Worm (Caenorhabditis elegans): ENCODE results near the gene soc-1.
A peak's percentile ranks its signal among the peaks of the same experiment; 100 is the strongest.

soc-1 gene

DNA sequence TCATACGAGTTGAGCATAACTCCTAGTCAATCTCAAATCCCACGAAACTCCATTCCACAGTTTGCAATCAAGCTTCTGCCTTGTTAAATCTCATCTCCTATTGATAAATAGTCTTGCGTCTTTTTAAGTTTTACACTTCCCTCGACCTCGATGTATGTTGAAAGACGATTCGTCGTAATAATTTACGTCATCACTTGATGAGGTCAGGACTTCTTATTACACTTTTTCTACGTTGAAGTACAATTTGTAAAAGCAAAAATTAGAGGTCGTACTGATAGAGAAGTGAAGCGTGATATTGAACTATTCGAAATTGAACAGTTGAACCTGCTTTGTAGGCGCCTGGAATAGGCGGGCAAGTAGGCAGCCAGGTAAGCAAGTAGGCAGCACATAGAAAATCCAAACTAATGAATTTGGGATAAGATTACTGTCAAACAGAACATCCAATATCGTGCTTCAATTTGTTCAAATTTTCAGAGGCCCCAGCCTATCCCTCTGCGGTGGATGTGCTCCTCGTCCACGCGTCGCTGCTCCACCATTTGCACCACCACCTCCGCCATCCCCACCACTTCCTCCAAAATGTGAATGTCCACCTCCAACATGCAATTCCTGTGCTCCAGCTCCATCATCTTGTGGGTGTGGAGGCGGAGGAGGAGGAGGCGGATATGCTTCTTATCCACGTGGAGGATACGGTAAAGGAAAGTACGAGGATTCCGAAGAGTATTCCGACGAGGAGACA, 7.1 kb downstream of the soc-1 start:
- TF ChIP-seq ztf-4 (tag; optimal IDR thresholded peaks at IDR 0.05) (no peak), skn-1 (tag; optimal IDR thresholded peaks at IDR 0.05) (no peak), peb-1 (tag; optimal IDR thresholded peaks at IDR 0.05) (no peak)

DNA sequence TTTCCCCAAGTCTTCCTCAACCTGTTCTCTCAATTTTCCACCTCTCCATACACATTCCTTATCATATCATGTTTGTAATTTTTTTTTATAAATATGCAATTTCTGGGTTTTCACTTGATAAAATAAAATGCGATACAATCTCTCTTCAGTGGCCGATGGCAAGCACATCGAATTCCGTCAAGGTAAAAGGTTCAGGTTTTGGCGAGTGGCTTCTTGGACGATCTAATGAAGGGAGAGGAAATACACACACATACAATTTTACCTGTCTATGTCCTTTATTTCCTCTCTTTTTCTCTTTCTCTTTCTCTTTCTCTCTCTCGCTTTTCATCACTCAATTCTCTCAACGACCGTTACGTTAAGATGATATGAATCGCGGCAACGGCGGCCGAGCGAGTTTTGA, 8.7 kb downstream of the soc-1 start:
- no peak for TF ChIP-seq unc-39 (tag; optimal IDR thresholded peaks at IDR 0.05)
- TF ChIP-seq nhr-10 (tag; optimal IDR thresholded peaks at IDR 0.05), result no peak
- no peak for TF ChIP-seq alr-1 (tag; optimal IDR thresholded peaks at IDR 0.05)
- TF ChIP-seq ztf-11 (tag; optimal IDR thresholded peaks at IDR 0.05), result no peak
- TF ChIP-seq mab-5 (tag; optimal IDR thresholded peaks at IDR 0.05), result no peak
- peak; percentile 18 for TF ChIP-seq gmeb-1 (tag; optimal IDR thresholded peaks at IDR 0.05)
- TF ChIP-seq nhr-129 (tag; optimal IDR thresholded peaks at IDR 0.05), result no peak
- TF ChIP-seq lsy-2 (tag; optimal IDR thresholded peaks at IDR 0.05), result no peak
- peak; percentile 77 for TF ChIP-seq blmp-1 (tag; optimal IDR thresholded peaks at IDR 0.05; ENCODE audit: insufficient read depth)
- no peak for TF ChIP-seq ztf-4 (tag; optimal IDR thresholded peaks at IDR 0.05)
- no peak for TF ChIP-seq sma-9 (GFP tag; optimal IDR thresholded peaks at IDR 0.05)
- no peak for TF ChIP-seq sma-9 (tag; optimal IDR thresholded peaks at IDR 0.05)
- no peak for TF ChIP-seq sma-3 (GFP tag; optimal IDR thresholded peaks at IDR 0.05)
- TF ChIP-seq zag-1 (tag; optimal IDR thresholded peaks at IDR 0.05), result no peak
- TF ChIP-seq nhr-25 (tag; optimal IDR thresholded peaks at IDR 0.05), result peak; percentile 44
- no peak for TF ChIP-seq nhr-12 (tag; optimal IDR thresholded peaks at IDR 0.05)
- TF ChIP-seq lin-11 (tag; optimal IDR thresholded peaks at IDR 0.05), result no peak
- no peak for TF ChIP-seq C34F6.9 (tag; optimal IDR thresholded peaks at IDR 0.05)
- no peak for TF ChIP-seq egl-27 (tag; optimal IDR thresholded peaks at IDR 0.05)
- TF ChIP-seq ceh-16 (tag; optimal IDR thresholded peaks at IDR 0.05), result no peak
- no peak for TF ChIP-seq nhr-11 (tag; optimal IDR thresholded peaks at IDR 0.05)
- TF ChIP-seq elt-3 (tag; optimal IDR thresholded peaks at IDR 0.05), result no peak
- no peak for TF ChIP-seq unc-55 (GFP tag; optimal IDR thresholded peaks at IDR 0.05)
- no peak for TF ChIP-seq Y55F3AM.14 (GFP tag; optimal IDR thresholded peaks at IDR 0.05)
- no peak for TF ChIP-seq ceh-82 (tag; optimal IDR thresholded peaks at IDR 0.05)
- TF ChIP-seq ama-1 (optimal IDR thresholded peaks at IDR 0.05), result no peak
- no peak for TF ChIP-seq lin-13 (GFP tag; optimal IDR thresholded peaks at IDR 0.05)
- no peak for TF ChIP-seq nhr-6 (tag; optimal IDR thresholded peaks at IDR 0.05)
- no peak for TF ChIP-seq snpc-4 (tag; optimal IDR thresholded peaks at IDR 0.05)
- no peak for TF ChIP-seq nhr-23 (tag; optimal IDR thresholded peaks at IDR 0.05)
- no peak for TF ChIP-seq elt-1 (tag; optimal IDR thresholded peaks at IDR 0.05)
- TF ChIP-seq fos-1 (tag; optimal IDR thresholded peaks at IDR 0.05), result peak; percentile 23
- TF ChIP-seq nhr-77 (tag; optimal IDR thresholded peaks at IDR 0.05), result no peak
- no peak for TF ChIP-seq nhr-237 (tag; optimal IDR thresholded peaks at IDR 0.05)
- TF ChIP-seq F13H6.1 (tag; optimal IDR thresholded peaks at IDR 0.05), result no peak
- TF ChIP-seq skn-1 (tag; optimal IDR thresholded peaks at IDR 0.05), result no peak
- no peak for TF ChIP-seq crh-2 (tag; optimal IDR thresholded peaks at IDR 0.05)
- TF ChIP-seq unc-62 (GFP tag; optimal IDR thresholded peaks at IDR 0.05), result no peak
- TF ChIP-seq lin-39 (tag; optimal IDR thresholded peaks at IDR 0.05), result no peak
- no peak for TF ChIP-seq ZK546.5 (tag; optimal IDR thresholded peaks at IDR 0.05)
- no peak for TF ChIP-seq dmd-4 (tag; optimal IDR thresholded peaks at IDR 0.05)
- peak; percentile 7 for TF ChIP-seq peb-1 (tag; optimal IDR thresholded peaks at IDR 0.05)
- no peak for TF ChIP-seq sem-4 (tag; optimal IDR thresholded peaks at IDR 0.05)
- TF ChIP-seq aly-2 (tag; optimal IDR thresholded peaks at IDR 0.05), result no peak
- no peak for TF ChIP-seq mbf-1 (tag; optimal IDR thresholded peaks at IDR 0.05)
- TF ChIP-seq mdl-1 (tag; optimal IDR thresholded peaks at IDR 0.05), result no peak
- TF ChIP-seq nhr-21 (tag; optimal IDR thresholded peaks at IDR 0.05), result peak; percentile 23
- no peak for TF ChIP-seq ztf-1 (GFP tag; conservative IDR thresholded peaks at IDR 0.05)
- TF ChIP-seq R02D3.7 (tag; optimal IDR thresholded peaks at IDR 0.05), result no peak
